Worm (Caenorhabditis elegans) whole organism, mixed stage, embryonic: Measurements from ENCODE around the gene idpc-6.

Experiments used
- M03D4.4 ChIP-seq: sonication (generic microtip); optimal IDR thresholded peaks from 2 replicates; lab custom pipeline; 2017; ENCODE audit warnings: mild to moderate bottlenecking, missing genetic modification characterization, missing compliant biosample characterization
- bed-3 ChIP-seq: fragments of 200-800 bp; sonication (Bioruptor generic); optimal IDR thresholded peaks from 3 replicates; lab custom pipeline; 2018; ENCODE audit warnings: mild to moderate bottlenecking, missing genetic modification characterization, moderate library complexity, missing compliant biosample characterization
- blmp-1 ChIP-seq: fragments of 150-350 bp; optimal IDR thresholded peaks from 2 replicates; lab custom pipeline; 2014; ENCODE audit warnings: missing biosample characterization, missing genetic modification characterization
- ceh-39 ChIP-seq: fragments of 150-350 bp; optimal IDR thresholded peaks from 2 replicates; lab custom pipeline; 2014; ENCODE audit warnings: missing biosample characterization, missing genetic modification characterization
- ceh-83 ChIP-seq: fragments of 200-800 bp; sonication (Bioruptor generic); optimal IDR thresholded peaks from 2 replicates; lab custom pipeline; 2018; ENCODE audit warnings: mild to moderate bottlenecking, missing genetic modification characterization, missing compliant biosample characterization
- ces-1 ChIP-seq: fragments of 150-350 bp; optimal IDR thresholded peaks from 2 replicates; lab custom pipeline; 2014; ENCODE audit warnings: missing biosample characterization, missing genetic modification reagents, missing genetic modification characterization
- cnd-1 ChIP-seq: fragments of 200-800 bp; sonication (Bioruptor generic); optimal IDR thresholded peaks from 2 replicates; lab custom pipeline; 2018; ENCODE audit warnings: mild to moderate bottlenecking, missing genetic modification characterization, missing compliant biosample characterization
- drap-1 ChIP-seq: fragments of 200-800 bp; sonication (Bioruptor generic); optimal IDR thresholded peaks from 3 replicates; lab custom pipeline; 2018; ENCODE audit warnings: mild to moderate bottlenecking, missing genetic modification characterization, missing compliant biosample characterization
- elt-3 ChIP-seq: fragments of 150-350 bp; optimal IDR thresholded peaks from 2 replicates; lab custom pipeline; 2014; ENCODE audit warnings: missing biosample characterization, missing genetic modification characterization
- flh-1 ChIP-seq: fragments of 200-800 bp; sonication (Bioruptor generic); optimal IDR thresholded peaks from 2 replicates; lab custom pipeline; 2018; ENCODE audit warnings: mild to moderate bottlenecking, missing genetic modification characterization, moderate library complexity, missing compliant biosample characterization
- ham-2 ChIP-seq: fragments of 200-800 bp; sonication (Bioruptor generic); optimal IDR thresholded peaks from 2 replicates; lab custom pipeline; 2018; ENCODE audit warnings: mild to moderate bottlenecking, missing genetic modification characterization, missing compliant biosample characterization
- hlh-1 ChIP-seq: fragments of 150-350 bp; optimal IDR thresholded peaks from 2 replicates; lab custom pipeline; 2014; ENCODE audit warnings: missing biosample characterization, missing genetic modification reagents, missing genetic modification characterization
- lin-13 ChIP-seq: fragments of 150-350 bp; optimal IDR thresholded peaks from 2 replicates; lab custom pipeline; 2014; ENCODE audit warnings: missing biosample characterization, missing genetic modification characterization
- lin-32 ChIP-seq: fragments of 200-800 bp; sonication (Bioruptor generic); optimal IDR thresholded peaks from 2 replicates; lab custom pipeline; 2018; ENCODE audit warnings: mild to moderate bottlenecking, missing genetic modification characterization, missing compliant biosample characterization
- lsy-2 ChIP-seq: fragments of 150-350 bp; optimal IDR thresholded peaks from 2 replicates; lab custom pipeline; 2014; ENCODE audit warnings: missing biosample characterization, missing genetic modification characterization
- mab-5 ChIP-seq: fragments of 150-350 bp; optimal IDR thresholded peaks from 2 replicates; lab custom pipeline; 2014; ENCODE audit warnings: missing biosample characterization, missing genetic modification characterization
- mep-1 ChIP-seq: fragments of 150-350 bp; optimal IDR thresholded peaks from 2 replicates; lab custom pipeline; 2017; ENCODE audit warnings: missing biosample characterization, missing genetic modification reagents, missing genetic modification characterization, inconsistent platforms
- mls-2 ChIP-seq: sonication (generic microtip); optimal IDR thresholded peaks from 2 replicates; lab custom pipeline; 2016; ENCODE audit warnings: mild to moderate bottlenecking, missing genetic modification characterization, moderate library complexity, missing compliant biosample characterization
- nhr-12 ChIP-seq: fragments of 150-350 bp; optimal IDR thresholded peaks from 2 replicates; lab custom pipeline; 2014; ENCODE audit warnings: missing biosample characterization, missing genetic modification characterization
- nhr-2 ChIP-seq: fragments of 150-350 bp; optimal IDR thresholded peaks from 2 replicates; lab custom pipeline; 2014; ENCODE audit warnings: missing biosample characterization, missing genetic modification characterization
- nhr-237 ChIP-seq: fragments of 150-350 bp; optimal IDR thresholded peaks from 2 replicates; lab custom pipeline; 2014; ENCODE audit warnings: missing biosample characterization, missing genetic modification characterization
- nhr-28 ChIP-seq: fragments of 150-350 bp; optimal IDR thresholded peaks from 2 replicates; lab custom pipeline; 2014; ENCODE audit warnings: missing biosample characterization, missing genetic modification characterization
- nhr-76 ChIP-seq: sonication (generic microtip); optimal IDR thresholded peaks from 2 replicates; lab custom pipeline; 2017; ENCODE audit warnings: missing biosample characterization, missing genetic modification characterization
- pha-4 ChIP-seq: fragments of 150-350 bp; optimal IDR thresholded peaks from 2 replicates; lab custom pipeline; 2018; ENCODE audit warnings: missing biosample characterization, missing genetic modification reagents, missing genetic modification characterization
- sem-2 ChIP-seq: fragments of 200-800 bp; sonication (Bioruptor generic); optimal IDR thresholded peaks from 2 replicates; lab custom pipeline; 2018; ENCODE audit warnings: mild to moderate bottlenecking, missing genetic modification characterization, missing compliant biosample characterization
- snpc-4 ChIP-seq: fragments of 150-350 bp; optimal IDR thresholded peaks from 2 replicates; lab custom pipeline; 2014; ENCODE audit warnings: missing biosample characterization, missing genetic modification characterization
- sptf-1 ChIP-seq: sonication (generic microtip); optimal IDR thresholded peaks from 2 replicates; lab custom pipeline; 2017; ENCODE audit warnings: mild to moderate bottlenecking, missing genetic modification characterization, moderate library complexity, missing compliant biosample characterization
- tbx-8 ChIP-seq: fragments of 200-800 bp; sonication (Bioruptor generic); optimal IDR thresholded peaks from 2 replicates; lab custom pipeline; 2018; ENCODE audit warnings: mild to moderate bottlenecking, missing genetic modification characterization, moderate library complexity, missing compliant biosample characterization
- unc-120 ChIP-seq: sonication (generic microtip); optimal IDR thresholded peaks from 2 replicates; lab custom pipeline; 2017; ENCODE audit warnings: missing genetic modification characterization, missing compliant biosample characterization; ENCODE audit not compliant: poor library complexity, severe bottlenecking
- unc-39 ChIP-seq: fragments of 150-350 bp; optimal IDR thresholded peaks from 2 replicates; lab custom pipeline; 2014; ENCODE audit warnings: missing biosample characterization, missing genetic modification characterization
- unc-62 ChIP-seq: fragments of 150-350 bp; optimal IDR thresholded peaks from 2 replicates; lab custom pipeline; 2014; ENCODE audit warnings: missing biosample characterization, missing genetic modification reagents, missing genetic modification characterization
- zip-8 ChIP-seq: fragments of 150-350 bp; optimal IDR thresholded peaks from 2 replicates; lab custom pipeline; 2014; ENCODE audit warnings: missing biosample characterization, missing genetic modification characterization
- ztf-11 ChIP-seq: fragments of 150-350 bp; optimal IDR thresholded peaks from 2 replicates; lab custom pipeline; 2014; ENCODE audit warnings: missing biosample characterization, missing genetic modification characterization

The idpc-6 gene

ce11 chrV:9630944-9631343, 11.0 kb downstream of the idpc-6 start, which contains the start of gene T06E4.5:
TSS of gene T06E4.5 (plus strand) at chrV:9631244.
- TF ChIP-seq nhr-237 (tag; lab: Kevin White, UChicago), result no peak
- no peak for TF ChIP-seq lsy-2
- no peak for TF ChIP-seq ztf-11 (tag; lab: Kevin White, UChicago)
- no peak for TF ChIP-seq drap-1 (GFP tag; lab: Kevin White, UChicago)
- no peak for TF ChIP-seq pha-4 (tag; lab: Kevin White, UChicago)
- TF ChIP-seq nhr-12 (tag; lab: Kevin White, UChicago), result no peak
- no peak for TF ChIP-seq elt-3 (tag; lab: Kevin White, UChicago)
- no peak for TF ChIP-seq flh-1 (GFP tag; lab: Kevin White, UChicago)
- TF ChIP-seq nhr-2 (tag; lab: Kevin White, UChicago), result no peak
- TF ChIP-seq ces-1, result no peak
- no peak for TF ChIP-seq sem-2
- TF ChIP-seq unc-39 (tag; lab: Kevin White, UChicago), result no peak
- TF ChIP-seq tbx-8 (GFP tag; lab: Kevin White, UChicago), result no peak
- no peak for TF ChIP-seq lin-13
- TF ChIP-seq nhr-28 (tag; lab: Kevin White, UChicago), result no peak
- no peak for TF ChIP-seq bed-3 (GFP tag; lab: Kevin White, UChicago)
- no peak for TF ChIP-seq M03D4.4 (tag; lab: Kevin White, UChicago)
- no peak for TF ChIP-seq blmp-1
- no peak for TF ChIP-seq mep-1 (tag; lab: Kevin White, UChicago)

ce11 chrV:9632348-9632747, 12.4 kb downstream of the idpc-6 start:
- TF ChIP-seq lin-13, result no peak
- TF ChIP-seq M03D4.4 (tag; lab: Kevin White, UChicago), result no peak
- TF ChIP-seq lsy-2, result no peak
- TF ChIP-seq mep-1 (tag; lab: Kevin White, UChicago), result no peak
- no peak for TF ChIP-seq sptf-1 (tag; lab: Kevin White, UChicago)
- no peak for TF ChIP-seq unc-120 (tag; lab: Kevin White, UChicago)
- no peak for TF ChIP-seq hlh-1
- TF ChIP-seq elt-3 (tag; lab: Kevin White, UChicago), result no peak
- no peak for TF ChIP-seq bed-3 (GFP tag; lab: Kevin White, UChicago)
- no peak for TF ChIP-seq ces-1
- TF ChIP-seq pha-4 (tag; lab: Kevin White, UChicago), result no peak
- no peak for TF ChIP-seq mls-2 (tag; lab: Kevin White, UChicago)

DNA sequence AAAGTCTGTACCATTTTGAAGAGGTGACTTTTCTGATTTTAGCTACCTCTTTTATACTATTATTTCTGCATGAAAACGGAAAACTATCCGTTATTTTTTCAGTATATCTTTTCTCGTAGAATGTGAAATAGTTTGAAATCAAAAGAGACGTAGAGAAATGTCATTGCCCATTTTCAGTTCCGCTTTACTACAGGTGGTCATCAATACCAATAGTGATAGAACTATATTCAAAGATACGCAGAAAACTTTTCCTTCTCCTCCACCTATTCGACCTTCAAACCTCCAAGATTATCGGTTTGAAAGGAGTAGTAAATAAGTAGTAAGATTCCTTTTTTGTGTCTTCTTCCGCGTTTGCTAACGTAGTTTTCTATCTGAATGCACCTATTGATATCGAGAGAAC, 13.4 kb downstream of the idpc-6 start, which contains the start of gene col-147:
TSS of gene col-147 (minus strand) at position 26 of the 400 bp plus-strand sequence.
- TF ChIP-seq cnd-1 (tag; lab: Kevin White, UChicago) (no peak), nhr-28 (tag; lab: Kevin White, UChicago) (no peak), drap-1 (GFP tag; lab: Kevin White, UChicago) (no peak), unc-120 (tag; lab: Kevin White, UChicago) (no peak), mab-5 (tag; lab: Kevin White, UChicago) (no peak), pha-4 (tag; lab: Kevin White, UChicago) (no peak), ceh-39 (no peak), lsy-2 (no peak), M03D4.4 (tag; lab: Kevin White, UChicago) (no peak), nhr-237 (tag; lab: Kevin White, UChicago) (no peak)

DNA sequence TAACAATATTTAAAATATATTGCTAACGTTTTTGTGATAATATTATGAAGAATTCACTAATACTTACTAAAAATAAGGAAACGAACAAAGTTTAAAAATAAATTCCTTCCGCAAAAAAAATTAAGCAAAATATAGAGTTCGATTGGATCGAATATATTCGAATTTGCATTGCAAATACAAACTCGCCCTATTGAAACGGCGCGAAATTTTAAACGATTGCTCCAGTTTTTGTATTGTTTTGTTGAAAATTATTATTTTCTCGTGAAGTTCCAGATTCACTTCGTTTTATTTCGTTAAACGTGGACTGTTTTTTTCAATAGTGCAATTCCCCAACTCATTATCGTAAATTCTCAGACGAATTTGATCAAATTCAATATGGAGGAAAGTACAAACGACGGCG, 25.6 kb downstream of the idpc-6 start, which contains the start of the genes atl-1 and hcp-2:
TSS of gene atl-1 (minus strand) at position 89 of the 400 bp plus-strand sequence.
TSS of gene hcp-2 (plus strand) at position 353 of the 400 bp plus-strand sequence.
- TF ChIP-seq nhr-12 (tag; lab: Kevin White, UChicago), result no peak
- no peak for TF ChIP-seq drap-1 (GFP tag; lab: Kevin White, UChicago)
- TF ChIP-seq mab-5 (tag; lab: Kevin White, UChicago), result no peak
- no peak for TF ChIP-seq unc-120 (tag; lab: Kevin White, UChicago)
- TF ChIP-seq nhr-2 (tag; lab: Kevin White, UChicago), result no peak
- no peak for TF ChIP-seq snpc-4 (tag; lab: Kevin White, UChicago)
- no peak for TF ChIP-seq pha-4 (tag; lab: Kevin White, UChicago)
- TF ChIP-seq flh-1 (GFP tag; lab: Kevin White, UChicago), result no peak
- no peak for TF ChIP-seq blmp-1
- TF ChIP-seq unc-39 (tag; lab: Kevin White, UChicago), result no peak
- no peak for TF ChIP-seq lsy-2
- no peak for TF ChIP-seq nhr-28 (tag; lab: Kevin White, UChicago)
- TF ChIP-seq ces-1, result no peak
- no peak for TF ChIP-seq ceh-83 (GFP tag; lab: Kevin White, UChicago)
- no peak for TF ChIP-seq sem-2
- TF ChIP-seq, all 35 proteins: peak for 0

DNA sequence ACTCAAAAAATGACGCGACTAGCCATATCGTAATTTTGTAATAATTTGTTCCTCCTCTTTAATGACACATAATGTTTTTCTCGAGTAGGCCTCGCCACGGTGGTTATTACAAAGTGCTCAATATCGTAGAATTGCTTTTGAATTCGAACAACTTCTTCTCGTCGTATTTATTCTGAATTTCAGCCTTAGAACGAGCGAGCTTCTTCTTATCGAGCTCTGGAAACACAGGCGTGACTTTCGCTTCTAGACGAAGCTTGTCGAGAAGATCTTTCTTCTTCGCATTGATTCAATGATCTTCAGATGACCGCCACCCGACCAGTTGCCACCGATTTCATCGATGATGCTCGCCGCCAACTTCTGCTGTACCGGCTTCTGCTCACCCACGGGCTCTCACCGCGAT, 31.3 kb downstream of the idpc-6 start, which contains the start of gene T06E4.21:
TSS of gene T06E4.21 (plus strand) at position 301 of the 400 bp plus-strand sequence.
- TF ChIP-seq M03D4.4 (tag; lab: Kevin White, UChicago), result no peak
- no peak for TF ChIP-seq zip-8 (tag; lab: Kevin White, UChicago)
- no peak for TF ChIP-seq unc-62 (GFP tag; lab: Kevin White, UChicago)
- TF ChIP-seq nhr-28 (tag; lab: Kevin White, UChicago), result no peak
- TF ChIP-seq nhr-76 (tag; lab: Kevin White, UChicago), result no peak
- no peak for TF ChIP-seq ham-2 (GFP tag; lab: Kevin White, UChicago)
- TF ChIP-seq ces-1, result no peak
- no peak for TF ChIP-seq elt-3 (tag; lab: Kevin White, UChicago)
- no peak for TF ChIP-seq mep-1 (tag; lab: Kevin White, UChicago)
- TF ChIP-seq lin-32 (GFP tag; lab: Kevin White, UChicago), result no peak
- TF ChIP-seq blmp-1, result no peak
